Worm (Caenorhabditis elegans): ENCODE results near the gene C18A3.3.

DNA sequence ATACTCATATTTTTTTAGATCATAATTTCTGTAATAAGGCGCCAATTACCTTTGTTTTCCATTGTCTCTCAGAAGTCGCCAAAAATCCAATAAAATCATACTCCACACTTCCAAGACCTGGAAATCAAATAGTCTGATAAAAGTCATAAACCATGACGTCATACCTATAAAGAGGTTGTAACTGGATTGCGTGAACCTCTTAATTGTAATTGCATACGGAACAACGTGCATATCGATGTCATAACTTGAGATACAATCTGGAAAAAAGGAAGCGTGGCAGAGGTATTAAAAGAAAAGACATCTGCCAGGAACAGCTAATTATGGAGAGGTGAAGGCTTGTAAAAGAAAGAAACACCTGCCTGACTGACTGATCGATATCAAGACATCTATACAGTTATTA is 29.0 kb downstream of the C18A3.3 start, which contains the start of gene F10C1.9:
- TF ChIP-seq med-1 (GFP tag; optimal IDR thresholded peaks at IDR 0.05; ENCODE audit: insufficient read depth): no peak
- no peak for TF ChIP-seq klf-2 (GFP tag; conservative IDR thresholded peaks at IDR 0.05)
- TF ChIP-seq ztf-29 (GFP tag; IDR thresholded peaks at IDR 0.05): no peak
- TF ChIP-seq flt-1 (GFP tag; IDR thresholded peaks at IDR 0.05): no peak
- no peak for TF ChIP-seq T22C8.4 (GFP tag; IDR thresholded peaks at IDR 0.05)
- TF ChIP-seq cog-1 (tag; optimal IDR thresholded peaks at IDR 0.05): no peak

Data from whole organism, midembryonic.